Fruit fly (Drosophila melanogaster) whole organism, embryonic: Measurements from ENCODE around the gene osp.

ENCODE experiments used
- Ada2b ChIP-seq: fragments of 200-800 bp; sonication (Bioruptor generic); IDR thresholded peaks from 2 replicates; pipeline ENCODE4 v1.3.6; 2022; ENCODE audit warnings: missing biosample characterization, missing genetic modification characterization
- CG10267 ChIP-seq: fragments of 200-800 bp; sonication (Bioruptor generic); optimal IDR thresholded peaks from 2 replicates; lab custom pipeline; 2018; ENCODE audit warnings: missing biosample characterization, mild to moderate bottlenecking, missing genetic modification characterization, moderate library complexity
- CG10274 ChIP-seq: fragments of 200-800 bp; sonication (Bioruptor generic); optimal IDR thresholded peaks from 3 replicates; lab custom pipeline; 2017; ENCODE audit warnings: missing biosample characterization, mild to moderate bottlenecking, missing genetic modification characterization
- CG10431 ChIP-seq: fragments of 200-800 bp; sonication (Bioruptor generic); optimal IDR thresholded peaks from 3 replicates; lab custom pipeline; 2018; ENCODE audit warnings: missing biosample characterization, mild to moderate bottlenecking, missing genetic modification characterization
- CG10959 ChIP-seq: fragments of 200-800 bp; sonication (Bioruptor generic); IDR thresholded peaks from 2 replicates; pipeline ENCODE4 v1.3.6; 2022; ENCODE audit warnings: missing biosample characterization, missing genetic modification characterization
- CG11696 ChIP-seq: fragments of 200-800 bp; sonication (Bioruptor generic); IDR thresholded peaks from 2 replicates; pipeline ENCODE4 v1.3.6; 2022; ENCODE audit warnings: missing biosample characterization, missing genetic modification characterization
- CG12659 ChIP-seq: fragments of 200-800 bp; sonication (Bioruptor generic); optimal IDR thresholded peaks from 3 replicates; lab custom pipeline; 2017; ENCODE audit warnings: mild to moderate bottlenecking, missing biosample characterization, missing genetic modification reagents, missing genetic modification characterization
- CG3847 ChIP-seq: fragments of 200-800 bp; sonication (Bioruptor generic); IDR thresholded peaks from 2 replicates; pipeline ENCODE4 v1.3.6; 2022; ENCODE audit warnings: missing biosample characterization, missing genetic modification characterization
- CG4404 ChIP-seq: fragments of 200-800 bp; sonication (Bioruptor generic); IDR thresholded peaks from 2 replicates; pipeline ENCODE4 v1.3.6; 2022; ENCODE audit warnings: missing biosample characterization, missing genetic modification characterization
- CG7963 ChIP-seq: fragments of 200-800 bp; sonication (Bioruptor generic); IDR thresholded peaks from 3 replicates; pipeline ENCODE4 v1.3.6; 2022; ENCODE audit warnings: missing biosample characterization, missing genetic modification characterization; ENCODE audit not compliant: partially characterized antibody
- CG8359 ChIP-seq: fragments of 200-800 bp; sonication (Bioruptor generic); optimal IDR thresholded peaks from 2 replicates; lab custom pipeline; 2017; ENCODE audit warnings: missing biosample characterization, mild to moderate bottlenecking, missing genetic modification characterization, borderline replicate concordance
- CG8388 ChIP-seq: fragments of 200-800 bp; sonication (Bioruptor generic); optimal IDR thresholded peaks from 2 replicates; lab custom pipeline; 2019; ENCODE audit warnings: missing biosample characterization, mild to moderate bottlenecking, missing genetic modification characterization, moderate library complexity
- CG9609 ChIP-seq: fragments of 200-800 bp; sonication (Bioruptor generic); optimal IDR thresholded peaks from 3 replicates; lab custom pipeline; 2016; ENCODE audit warnings: missing biosample characterization, missing genetic modification characterization
- Chrac-16 ChIP-seq: fragments of 200-800 bp; sonication (Bioruptor generic); optimal IDR thresholded peaks from 3 replicates; lab custom pipeline; 2016; ENCODE audit warnings: missing biosample characterization, missing genetic modification characterization
- CoRest ChIP-seq: fragments of 200-800 bp; sonication (Bioruptor generic); optimal IDR thresholded peaks from 3 replicates; lab custom pipeline; 2018; ENCODE audit warnings: missing biosample characterization, mild to moderate bottlenecking, missing genetic modification characterization, moderate library complexity
- HLH3B ChIP-seq: fragments of 200-800 bp; sonication (Bioruptor generic); IDR thresholded peaks from 2 replicates; pipeline ENCODE4 v1.3.6; 2022; ENCODE audit warnings: missing biosample characterization, missing genetic modification characterization
- Lim3 ChIP-seq: fragments of 200-800 bp; sonication (Bioruptor generic); IDR thresholded peaks from 2 replicates; pipeline ENCODE4 v1.3.6; 2022; ENCODE audit warnings: missing biosample characterization, missing genetic modification characterization
- Myb ChIP-seq: fragments of 200-800 bp; sonication (Bioruptor generic); optimal IDR thresholded peaks from 2 replicates; lab custom pipeline; 2016; ENCODE audit warnings: missing biosample characterization, missing genetic modification characterization
- Neu2 ChIP-seq: fragments of 200-800 bp; sonication (Bioruptor generic); optimal IDR thresholded peaks from 3 replicates; lab custom pipeline; 2016; ENCODE audit warnings: missing biosample characterization, missing genetic modification characterization, borderline replicate concordance
- Nf-YC ChIP-seq: fragments of 200-800 bp; optimal IDR thresholded peaks from 3 replicates; lab custom pipeline; 2019; ENCODE audit warnings: missing biosample characterization, mild to moderate bottlenecking, missing genetic modification characterization, moderate library complexity
- NfI ChIP-seq: fragments of 200-800 bp; sonication (Bioruptor generic); optimal IDR thresholded peaks from 3 replicates; lab custom pipeline; 2018; ENCODE audit warnings: missing biosample characterization, mild to moderate bottlenecking, missing genetic modification characterization, moderate library complexity
- Pdp1 ChIP-seq, 2 experiments: fragments of 200-800 bp; sonication (Bioruptor generic); optimal IDR thresholded peaks; 3 replicates each; lab custom pipeline; 2016; ENCODE audit warnings: missing biosample characterization in 2 of 2, missing genetic modification characterization in 2 of 2, mild to moderate bottlenecking in 1 of 2, moderate library complexity in 1 of 2
- Scr ChIP-seq: fragments of 200-800 bp; sonication (Bioruptor generic); IDR thresholded peaks from 2 replicates; pipeline ENCODE4 v1.3.6; 2022; ENCODE audit warnings: missing biosample characterization, missing genetic modification characterization; ENCODE audit not compliant: partially characterized antibody
- Six4 ChIP-seq: fragments of 200-800 bp; sonication (Bioruptor generic); optimal IDR thresholded peaks from 2 replicates; lab custom pipeline; 2016; ENCODE audit warnings: missing biosample characterization, missing genetic modification characterization
- Trl ChIP-seq, 3 experiments: fragments of >200 bp in 2 of 3; fragments of 200-800 bp in 1 of 3; sonication (Bioruptor generic) in 1 of 3; optimal IDR thresholded peaks; 2 replicates in 1 of 3; 3 replicates in 2 of 3; lab custom pipeline; 2016 to 2017; ENCODE audit warnings: missing biosample characterization in 1 of 3, missing genetic modification characterization in 1 of 3
- Xbp1 ChIP-seq: fragments of 200-800 bp; sonication (Bioruptor generic); optimal IDR thresholded peaks from 3 replicates; lab custom pipeline; 2016; ENCODE audit warnings: missing biosample characterization, mild to moderate bottlenecking, missing genetic modification characterization
- aop ChIP-seq: fragments of 200-800 bp; sonication (Bioruptor generic); IDR thresholded peaks from 2 replicates; pipeline ENCODE4 v1.3.6; 2022; ENCODE audit warnings: missing biosample characterization, missing genetic modification characterization
- az2 ChIP-seq: fragments of 200-800 bp; sonication (Bioruptor generic); optimal IDR thresholded peaks from 3 replicates; lab custom pipeline; 2016; ENCODE audit warnings: missing biosample characterization, missing genetic modification characterization
- bbx ChIP-seq: fragments of 200-800 bp; sonication (Bioruptor generic); IDR thresholded peaks from 2 replicates; pipeline ENCODE4 v1.3.6; 2022; ENCODE audit warnings: missing biosample characterization, missing genetic modification characterization; ENCODE audit not compliant: partially characterized antibody
- bigmax ChIP-seq: fragments of 200-800 bp; sonication (Bioruptor generic); optimal IDR thresholded peaks from 2 replicates; lab custom pipeline; 2018; ENCODE audit warnings: missing biosample characterization, mild to moderate bottlenecking, missing genetic modification characterization
- chn ChIP-seq: fragments of 200-800 bp; sonication (Bioruptor generic); optimal IDR thresholded peaks from 2 replicates; lab custom pipeline; 2016; ENCODE audit warnings: missing biosample characterization, missing genetic modification characterization
- danr ChIP-seq: fragments of 200-800 bp; sonication (Bioruptor generic); IDR thresholded peaks from 2 replicates; pipeline ENCODE4 v1.3.6; 2022; ENCODE audit warnings: missing biosample characterization, missing genetic modification characterization
- dmrt11E ChIP-seq: fragments of 200-800 bp; sonication (Bioruptor generic); optimal IDR thresholded peaks from 3 replicates; lab custom pipeline; 2018; ENCODE audit warnings: missing biosample characterization, mild to moderate bottlenecking, missing genetic modification characterization, moderate library complexity
- ems ChIP-seq: fragments of 200-800 bp; sonication (Bioruptor generic); optimal IDR thresholded peaks from 3 replicates; lab custom pipeline; 2016; ENCODE audit warnings: missing biosample characterization, missing genetic modification characterization
- fd3F ChIP-seq: fragments of 200-800 bp; sonication (Bioruptor generic); optimal IDR thresholded peaks from 2 replicates; lab custom pipeline; 2018; ENCODE audit warnings: missing biosample characterization, mild to moderate bottlenecking, missing genetic modification characterization, moderate library complexity
- luna ChIP-seq: fragments of 200-800 bp; sonication (Bioruptor generic); optimal IDR thresholded peaks from 2 replicates; lab custom pipeline; 2016; ENCODE audit warnings: missing biosample characterization, missing genetic modification characterization
- nau ChIP-seq: fragments of 200-800 bp; sonication (Bioruptor generic); optimal IDR thresholded peaks from 3 replicates; lab custom pipeline; 2017; ENCODE audit warnings: missing biosample characterization, mild to moderate bottlenecking, missing genetic modification characterization, missing genetic modification reagents
- nom ChIP-seq: fragments of 200-800 bp; sonication (Bioruptor generic); optimal IDR thresholded peaks from 2 replicates; lab custom pipeline; 2017; ENCODE audit warnings: missing biosample characterization, missing genetic modification characterization, mild to moderate bottlenecking, moderate library complexity, missing genetic modification reagents
- pan ChIP-seq, 4 experiments: fragments of >200 bp in 3 of 4; fragments of 200-800 bp in 1 of 4; sonication (Bioruptor generic) in 1 of 4; optimal IDR thresholded peaks in 3 of 4; IDR thresholded peaks in 1 of 4; 2 replicates each; pipeline versions ENCODE4 v1.3.6 to Lab custom; 2017 to 2022; ENCODE audit warnings: missing biosample characterization in 2 of 4, missing genetic modification characterization in 2 of 4, mixed read lengths in 1 of 4
- phol ChIP-seq: fragments of 200-800 bp; sonication (Bioruptor generic); optimal IDR thresholded peaks from 3 replicates; lab custom pipeline; 2018; ENCODE audit warnings: missing biosample characterization, mild to moderate bottlenecking, missing genetic modification characterization, moderate library complexity
- pita ChIP-seq: fragments of 200-800 bp; sonication (Bioruptor generic); optimal IDR thresholded peaks from 2 replicates; lab custom pipeline; 2017; ENCODE audit warnings: missing biosample characterization, mild to moderate bottlenecking, missing genetic modification characterization
- pros ChIP-seq: fragments of 200-800 bp; sonication (Bioruptor generic); optimal IDR thresholded peaks from 3 replicates; lab custom pipeline; 2019; ENCODE audit warnings: missing biosample characterization, mild to moderate bottlenecking, missing genetic modification characterization, moderate library complexity
- sim ChIP-seq: fragments of 200-800 bp; sonication (Bioruptor generic); IDR thresholded peaks from 2 replicates; pipeline ENCODE4 v1.3.6; 2022; ENCODE audit warnings: missing biosample characterization, missing genetic modification characterization
- stc ChIP-seq: fragments of 200-800 bp; sonication (Bioruptor generic); IDR thresholded peaks from 2 replicates; pipeline ENCODE4 v1.3.6; 2022; ENCODE audit warnings: missing biosample characterization, missing genetic modification characterization
- toy ChIP-seq: fragments of 200-800 bp; sonication (Bioruptor generic); IDR thresholded peaks from 2 replicates; pipeline ENCODE4 v1.3.6; 2022; ENCODE audit warnings: missing biosample characterization, missing genetic modification characterization
- tx ChIP-seq: fragments of 200-800 bp; sonication (Bioruptor generic); optimal IDR thresholded peaks from 2 replicates; lab custom pipeline; 2016; ENCODE audit warnings: missing biosample characterization, missing genetic modification characterization
- usp ChIP-seq: fragments of >200 bp; optimal IDR thresholded peaks from 2 replicates; lab custom pipeline; 2017; ENCODE audit warnings: missing biosample characterization, missing genetic modification characterization
- zen ChIP-seq: fragments of 200-800 bp; sonication (Bioruptor generic); optimal IDR thresholded peaks from 3 replicates; lab custom pipeline; 2018; ENCODE audit warnings: missing biosample characterization, mild to moderate bottlenecking, missing genetic modification characterization, moderate library complexity
- zf30C ChIP-seq: fragments of 200-800 bp; sonication (Bioruptor generic); optimal IDR thresholded peaks from 3 replicates; lab custom pipeline; 2018; ENCODE audit warnings: missing biosample characterization, mild to moderate bottlenecking, missing genetic modification characterization

The osp gene

DNA sequence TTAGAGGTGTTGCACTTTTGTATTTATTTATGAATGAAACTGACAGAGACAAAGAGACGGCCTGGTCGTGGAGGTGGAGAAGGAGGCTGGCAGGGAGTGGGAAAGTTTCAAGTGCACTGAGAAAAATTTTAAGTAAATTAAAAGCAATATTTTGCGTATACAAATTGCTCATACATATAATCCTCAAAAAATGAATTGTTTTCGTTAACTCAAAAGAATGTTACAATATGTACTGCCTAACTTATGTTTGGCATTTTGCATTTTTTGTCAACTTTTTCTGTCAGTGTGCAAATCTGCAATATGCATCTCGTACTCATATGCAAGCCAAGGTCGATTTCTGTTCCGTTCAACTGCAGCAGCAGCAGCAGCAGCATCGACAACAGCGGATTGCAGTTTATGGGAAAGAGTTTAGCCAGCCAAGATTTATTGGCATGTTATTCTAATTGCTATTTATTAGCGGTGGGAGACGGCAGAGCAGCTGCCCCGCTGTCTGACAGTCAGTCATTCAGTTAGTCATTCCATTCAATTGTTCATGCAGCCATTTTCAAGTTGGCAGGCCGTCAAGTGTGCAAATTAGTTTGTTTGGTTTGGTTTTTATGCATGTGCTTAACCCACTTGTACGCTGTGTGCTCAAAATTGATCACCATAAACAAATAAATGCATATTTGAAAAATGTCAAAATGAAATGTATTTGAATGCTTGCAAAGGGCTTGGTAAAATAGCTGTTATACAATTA, 58.0 kb downstream of the osp start (continued):
- no peak for TF ChIP-seq Scr (GFP tag; lab: Robert Waterston, UW)
- TF ChIP-seq Chrac-16 (GFP tag; lab: Kevin White, UChicago): no peak
- no peak for TF ChIP-seq pan (optimal IDR thresholded peaks at IDR 0.05; lab: Kevin White, UChicago)
- TF ChIP-seq pan (GFP tag; optimal IDR thresholded peaks at IDR 0.05 in 1 of 2, IDR thresholded peaks at IDR 0.05 in 1 of 2): peak in 1 of 2 experiments; percentile 37
- peak; percentile 34 for TF ChIP-seq phol
- TF ChIP-seq CG10267: no peak
- TF ChIP-seq CG8388: peak; percentile 11
- no peak for TF ChIP-seq aop (GFP tag; lab: Robert Waterston, UW)
- no peak for TF ChIP-seq bbx
- no peak for TF ChIP-seq CG8359 (GFP tag; lab: Kevin White, UChicago)
- TF ChIP-seq danr (GFP tag; lab: Robert Waterston, UW): no peak
- no peak for TF ChIP-seq Myb
- TF ChIP-seq nom (GFP tag; lab: Kevin White, UChicago): no peak
- TF ChIP-seq zf30C (GFP tag; lab: Kevin White, UChicago): no peak
- TF ChIP-seq CG9609 (GFP tag; lab: Kevin White, UChicago): no peak
- peak; percentile 17 for TF ChIP-seq CoRest (tag; lab: Kevin White, UChicago)
- no peak for TF ChIP-seq CG10431
- TF ChIP-seq luna (GFP tag; lab: Kevin White, UChicago): no peak
- no peak for TF ChIP-seq Nf-YC (tag; lab: Kevin White, UChicago)
- TF ChIP-seq toy (GFP tag; lab: Robert Waterston, UW): no peak
- TF ChIP-seq pros (GFP tag; lab: Kevin White, UChicago): no peak
- TF ChIP-seq fd3F: no peak
- TF ChIP-seq Six4: no peak
- TF ChIP-seq CG3847 (GFP tag; lab: Robert Waterston, UW): no peak
- no peak for TF ChIP-seq stc (GFP tag; lab: Robert Waterston, UW)
- no peak for TF ChIP-seq usp (GFP tag; lab: Kevin White, UChicago)
- TF ChIP-seq bigmax (GFP tag; lab: Kevin White, UChicago): no peak
- TF ChIP-seq tx (GFP tag; lab: Kevin White, UChicago): no peak
- no peak for TF ChIP-seq pita (GFP tag; lab: Kevin White, UChicago)
- TF ChIP-seq ems (GFP tag; lab: Kevin White, UChicago): no peak
- no peak for TF ChIP-seq CG4404 (GFP tag; lab: Robert Waterston, UW)
- no peak for TF ChIP-seq chn (GFP tag; lab: Kevin White, UChicago)
- TF ChIP-seq Neu2 (GFP tag; lab: Kevin White, UChicago): no peak
- peak; percentile 21 for TF ChIP-seq Xbp1 (GFP tag; lab: Kevin White, UChicago)
- no peak for TF ChIP-seq CG10959 (GFP tag; lab: Robert Waterston, UW)
- no peak for TF ChIP-seq Lim3 (GFP tag; lab: Robert Waterston, UW)
- no peak for TF ChIP-seq Ada2b (GFP tag; lab: Robert Waterston, UW)
- no peak for TF ChIP-seq Trl (optimal IDR thresholded peaks at IDR 0.05; lab: Kevin White, UChicago)
- no peak for TF ChIP-seq Trl (GFP tag; optimal IDR thresholded peaks at IDR 0.05; lab: Kevin White, UChicago)
- TF ChIP-seq CG7963 (GFP tag; lab: Robert Waterston, UW): no peak
- TF ChIP-seq HLH3B (GFP tag; lab: Robert Waterston, UW): no peak
- peak; percentile 37 for TF ChIP-seq dmrt11E (tag; lab: Kevin White, UChicago)
- no peak for TF ChIP-seq CG12659 (GFP tag; lab: Kevin White, UChicago)
- TF ChIP-seq Pdp1 (GFP tag; optimal IDR thresholded peaks at IDR 0.05; lab: Kevin White, UChicago): no peak
- TF ChIP-seq NfI (GFP tag; lab: Kevin White, UChicago): no peak
- TF ChIP-seq az2 (GFP tag; lab: Kevin White, UChicago): peak; percentile 37
- TF ChIP-seq zen (tag; lab: Kevin White, UChicago): peak; percentile 38
- no peak for TF ChIP-seq CG11696
- no peak for TF ChIP-seq nau
- TF ChIP-seq sim: no peak
- TF ChIP-seq CG10274: no peak
